Worm (Caenorhabditis elegans): Measurements from ENCODE around the gene nlp-81.

Gene nlp-81

DNA sequence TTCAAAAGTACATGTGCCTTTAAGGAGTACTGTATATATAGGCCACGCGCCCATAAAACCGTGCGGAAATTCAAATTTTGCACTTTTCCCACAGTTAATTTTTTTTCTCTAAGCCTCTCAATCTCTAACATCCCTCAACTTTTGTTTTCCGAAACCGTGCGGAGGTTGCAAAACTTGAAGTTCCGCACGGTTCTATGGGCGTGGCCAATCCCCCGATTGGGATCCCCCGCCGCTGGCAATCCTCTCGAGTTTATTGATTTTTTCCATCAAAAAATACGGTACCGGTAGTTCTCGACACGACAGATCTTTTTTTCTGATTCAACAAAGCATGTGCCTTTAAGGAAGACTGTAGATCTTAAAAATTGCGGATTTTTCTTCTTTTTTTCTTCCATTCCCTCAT lies 30.3 kb downstream of the nlp-81 start, which contains the start of gene T23E1.3:
T23E1.3 (plus strand) TSS at position 301 of the 400 bp plus-strand sequence.
- TF ChIP-seq ceh-39 (tag; optimal IDR thresholded peaks at IDR 0.05) = no peak
- TF ChIP-seq snpc-4 (tag; optimal IDR thresholded peaks at IDR 0.05) = no peak
- no peak for TF ChIP-seq nhr-76 (tag; optimal IDR thresholded peaks at IDR 0.05)
- no peak for TF ChIP-seq M03D4.4 (tag; optimal IDR thresholded peaks at IDR 0.05)
- no peak for TF ChIP-seq sptf-1 (tag; optimal IDR thresholded peaks at IDR 0.05)
- no peak for TF ChIP-seq lin-13 (tag; optimal IDR thresholded peaks at IDR 0.05)
- no peak for TF ChIP-seq ces-1 (GFP tag; optimal IDR thresholded peaks at IDR 0.05)

DNA sequence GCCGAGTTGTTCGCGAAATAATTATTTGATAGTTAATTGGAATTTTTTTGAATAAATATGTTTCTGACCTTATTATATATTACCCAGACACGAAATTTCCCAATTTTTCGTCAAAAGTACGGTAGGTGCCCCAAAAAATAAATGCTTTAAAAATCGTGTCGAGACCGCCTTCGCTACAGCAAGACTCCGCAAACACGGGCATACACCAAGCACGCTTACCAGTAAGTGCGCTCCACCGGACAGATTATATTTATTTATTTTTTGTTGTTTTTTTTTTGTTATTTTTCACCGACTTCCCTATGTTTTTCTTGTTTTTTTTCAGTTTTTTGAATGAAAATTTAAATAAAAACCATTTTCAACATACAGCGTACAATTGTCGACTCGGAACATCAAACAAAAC lies 39.4 kb downstream of the nlp-81 start:
- TF ChIP-seq hlh-1 (tag; optimal IDR thresholded peaks at IDR 0.05) = no peak
- peak; percentile 40 for TF ChIP-seq mep-1 (tag; optimal IDR thresholded peaks at IDR 0.05)

DNA sequence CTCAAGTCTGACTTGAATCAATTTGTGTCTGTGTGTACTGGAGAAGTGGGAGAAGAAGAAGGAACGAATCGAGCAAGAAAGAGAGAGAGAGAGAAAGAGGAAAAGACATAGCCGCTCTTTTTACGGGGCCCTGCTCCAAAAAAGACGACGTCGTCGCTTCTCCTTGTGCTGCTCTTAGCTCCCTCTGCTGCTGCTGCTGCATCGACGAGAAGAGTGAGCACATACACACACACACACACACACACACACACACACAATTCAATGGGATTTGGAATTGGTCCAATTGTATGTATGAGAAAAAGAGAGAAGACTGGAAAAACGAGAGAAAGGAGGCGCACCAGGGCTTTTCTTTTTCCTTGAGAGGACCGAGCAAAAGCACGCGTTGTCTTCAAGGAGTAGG lies 40.9 kb downstream of the nlp-81 start:
- TF ChIP-seq unc-62 (GFP tag; optimal IDR thresholded peaks at IDR 0.05) (no peak), snpc-4 (tag; optimal IDR thresholded peaks at IDR 0.05) (no peak), ces-1 (GFP tag; optimal IDR thresholded peaks at IDR 0.05) (peak; percentile 85), nhr-12 (tag; optimal IDR thresholded peaks at IDR 0.05) (no peak), mls-2 (tag; optimal IDR thresholded peaks at IDR 0.05) (peak; percentile 18), ceh-43 (GFP tag; optimal IDR thresholded peaks at IDR 0.05) (no peak), nhr-76 (tag; optimal IDR thresholded peaks at IDR 0.05) (no peak), unc-39 (tag; optimal IDR thresholded peaks at IDR 0.05) (no peak)

DNA sequence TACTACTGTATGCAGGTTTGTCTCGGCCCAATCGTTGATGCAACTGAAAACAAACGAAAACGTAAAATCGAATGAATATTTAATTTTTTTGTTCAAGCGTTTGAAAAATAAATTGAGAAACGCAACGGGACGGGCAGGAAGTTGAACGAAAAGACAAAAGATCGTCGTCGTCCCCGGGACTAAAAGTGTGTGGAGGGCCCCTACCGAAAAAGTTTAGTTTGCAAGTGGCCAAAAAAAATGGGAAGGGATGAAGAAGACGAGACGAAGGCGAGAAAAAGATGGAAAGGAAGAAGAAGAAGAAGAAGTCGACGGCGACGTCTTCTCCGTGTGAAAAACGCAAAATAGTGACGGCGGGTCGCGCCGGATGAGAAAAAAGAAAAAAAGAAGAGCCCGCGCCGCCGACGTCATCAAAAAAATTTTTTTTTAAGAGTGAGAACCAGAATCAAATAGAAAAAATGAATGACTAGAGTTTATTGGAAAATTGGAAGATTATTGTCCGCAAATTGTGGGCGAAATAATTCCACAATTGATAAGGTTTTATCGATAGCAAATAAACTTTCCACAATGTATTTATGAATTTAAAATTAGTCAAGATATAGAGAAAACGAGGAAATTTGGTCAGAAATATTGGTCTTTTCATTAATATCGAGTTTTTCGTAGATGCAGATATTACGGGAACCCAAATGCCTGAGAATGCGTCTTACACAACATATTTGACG lies 42.7 kb downstream of the nlp-81 start, which contains the start of gene mca-3:
mca-3 (minus strand) TSS at position 51 of the 719 bp plus-strand sequence.
- no peak for TF ChIP-seq M03D4.4 (tag; optimal IDR thresholded peaks at IDR 0.05)
- TF ChIP-seq nhr-76 (tag; optimal IDR thresholded peaks at IDR 0.05) = no peak
- TF ChIP-seq cnd-1 (tag; optimal IDR thresholded peaks at IDR 0.05) = no peak
- no peak for TF ChIP-seq drap-1 (GFP tag; optimal IDR thresholded peaks at IDR 0.05)
- TF ChIP-seq ztf-11 (tag; optimal IDR thresholded peaks at IDR 0.05) = no peak
- no peak for TF ChIP-seq flh-1 (GFP tag; optimal IDR thresholded peaks at IDR 0.05)
- no peak for TF ChIP-seq zip-8 (tag; optimal IDR thresholded peaks at IDR 0.05)
- TF ChIP-seq lin-32 (GFP tag; optimal IDR thresholded peaks at IDR 0.05) = no peak
- no peak for TF ChIP-seq ceh-83 (GFP tag; optimal IDR thresholded peaks at IDR 0.05)
- TF ChIP-seq nhr-2 (tag; optimal IDR thresholded peaks at IDR 0.05) = no peak
- no peak for TF ChIP-seq snpc-4 (tag; optimal IDR thresholded peaks at IDR 0.05)
- no peak for TF ChIP-seq ham-2 (GFP tag; optimal IDR thresholded peaks at IDR 0.05)
- no peak for TF ChIP-seq sem-2 (GFP tag; optimal IDR thresholded peaks at IDR 0.05)
- TF ChIP-seq mls-2 (tag; optimal IDR thresholded peaks at IDR 0.05) = no peak
- no peak for TF ChIP-seq unc-120 (tag; optimal IDR thresholded peaks at IDR 0.05; ENCODE audit: poor library complexity, severe bottlenecking)
- TF ChIP-seq nhr-237 (tag; optimal IDR thresholded peaks at IDR 0.05) = no peak
- no peak for TF ChIP-seq ceh-39 (tag; optimal IDR thresholded peaks at IDR 0.05)
- no peak for TF ChIP-seq elt-3 (tag; optimal IDR thresholded peaks at IDR 0.05)
- no peak for TF ChIP-seq elt-1 (tag; optimal IDR thresholded peaks at IDR 0.05; ENCODE audit: borderline replicate concordance, insufficient read depth)
- TF ChIP-seq mab-5 (tag; optimal IDR thresholded peaks at IDR 0.05) = no peak

DNA sequence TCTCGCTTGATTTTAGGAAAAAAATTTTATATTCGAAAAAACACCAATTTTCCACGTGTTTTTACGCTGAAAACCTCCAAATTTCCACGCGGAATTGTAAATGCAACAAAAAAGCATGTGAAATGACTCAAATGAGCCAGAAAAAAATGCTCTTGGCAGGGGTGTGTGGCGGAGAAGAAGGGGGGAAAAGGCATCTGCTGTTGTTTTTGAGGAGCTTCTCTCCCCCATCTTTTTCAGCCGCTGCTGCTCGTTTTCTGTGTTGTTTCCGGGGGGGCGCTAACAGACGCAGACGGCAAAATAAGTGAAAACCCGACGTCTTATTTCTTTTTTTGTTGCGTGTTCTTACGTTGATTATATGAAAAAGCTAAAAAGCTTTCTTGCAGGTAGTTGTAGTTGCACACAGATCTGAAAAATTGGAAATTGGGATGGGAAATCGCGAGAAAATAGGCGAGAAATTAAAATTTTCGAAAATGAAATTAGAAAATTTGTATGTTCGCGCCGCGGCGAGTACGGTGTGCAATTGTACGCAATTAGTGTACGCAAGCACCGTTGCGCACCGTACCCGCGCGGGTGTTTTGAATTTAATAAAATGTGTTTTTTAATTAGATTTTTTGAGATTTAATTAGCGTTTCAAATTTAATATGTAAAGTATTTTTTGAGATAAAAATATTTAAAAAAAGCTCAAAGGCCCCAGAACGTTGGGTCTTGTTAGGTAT lies 43.9 kb downstream of the nlp-81 start:
- no peak for TF ChIP-seq unc-62 (GFP tag; optimal IDR thresholded peaks at IDR 0.05)
- TF ChIP-seq lsy-2 (tag; optimal IDR thresholded peaks at IDR 0.05) = peak; percentile 57
- no peak for TF ChIP-seq snpc-4 (tag; optimal IDR thresholded peaks at IDR 0.05)
- no peak for TF ChIP-seq elt-1 (tag; optimal IDR thresholded peaks at IDR 0.05; ENCODE audit: borderline replicate concordance, insufficient read depth)
- TF ChIP-seq sem-2 (GFP tag; optimal IDR thresholded peaks at IDR 0.05) = no peak
- peak; percentile 13 for TF ChIP-seq hlh-1 (tag; optimal IDR thresholded peaks at IDR 0.05)
- TF ChIP-seq ces-1 (GFP tag; optimal IDR thresholded peaks at IDR 0.05) = no peak
- TF ChIP-seq mls-2 (tag; optimal IDR thresholded peaks at IDR 0.05) = no peak
- TF ChIP-seq bed-3 (GFP tag; optimal IDR thresholded peaks at IDR 0.05) = no peak
- TF ChIP-seq ceh-43 (GFP tag; optimal IDR thresholded peaks at IDR 0.05) = no peak
- no peak for TF ChIP-seq tbx-8 (GFP tag; optimal IDR thresholded peaks at IDR 0.05)

Data from whole organism, mixed stage, embryonic.